Fruit fly (Drosophila melanogaster): ENCODE measurements around the gene Ttc19.

DNA sequence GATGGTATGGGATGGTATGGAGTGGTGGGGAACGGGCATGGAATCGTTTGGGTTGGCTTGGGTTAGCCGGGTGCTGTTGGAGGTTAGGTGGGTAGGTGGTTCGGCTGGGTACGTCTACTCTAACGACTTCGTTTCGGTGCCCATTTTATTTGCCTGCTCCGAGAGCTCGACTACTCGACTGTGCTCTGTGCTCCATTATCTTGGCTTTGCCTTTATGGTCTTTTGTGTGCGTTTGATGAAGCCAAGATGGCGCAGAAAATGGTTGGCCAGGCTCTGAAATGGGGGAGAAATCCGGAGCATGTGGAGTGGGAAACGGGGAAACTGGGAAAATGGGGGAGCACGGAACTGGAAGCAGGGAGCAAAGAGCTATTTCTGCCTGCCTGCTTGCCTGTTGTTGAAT is 48.9 kb upstream of the Ttc19 start:
- no peak for TF ChIP-seq CG8478 (optimal IDR thresholded peaks at IDR 0.05)
- TF ChIP-seq CTCF (optimal IDR thresholded peaks at IDR 0.05) = no peak
